Fruit fly (Drosophila melanogaster) whole organism, embryonic: Measurements from ENCODE around the gene Noc3.

Source experiments
- Aef1 ChIP-seq: fragments of 200-800 bp; sonication (Bioruptor generic); IDR thresholded peaks from 3 replicates; pipeline ENCODE4 v1.3.6; 2022; ENCODE audit warnings: missing biosample characterization, missing genetic modification characterization
- Bgb ChIP-seq: fragments of 200-800 bp; sonication (Bioruptor generic); IDR thresholded peaks from 2 replicates; pipeline ENCODE4 v1.3.6; 2022; ENCODE audit warnings: missing biosample characterization, missing genetic modification characterization; ENCODE audit not compliant: partially characterized antibody
- CG10267 ChIP-seq: fragments of 200-800 bp; sonication (Bioruptor generic); optimal IDR thresholded peaks from 2 replicates; lab custom pipeline; 2018; ENCODE audit warnings: missing biosample characterization, mild to moderate bottlenecking, missing genetic modification characterization, moderate library complexity
- CG10321 ChIP-seq: fragments of 200-800 bp; sonication (Bioruptor generic); IDR thresholded peaks from 2 replicates; pipeline ENCODE4 v1.3.6; 2022; ENCODE audit warnings: missing biosample characterization, missing genetic modification characterization
- CG10366 ChIP-seq: fragments of 200-800 bp; sonication (Bioruptor generic); IDR thresholded peaks from 2 replicates; pipeline ENCODE4 v1.3.6; 2022; ENCODE audit warnings: missing biosample characterization, missing genetic modification characterization
- CG11695 ChIP-seq: fragments of 200-800 bp; sonication (Bioruptor generic); IDR thresholded peaks from 3 replicates; pipeline ENCODE4 v1.3.6; 2022; ENCODE audit warnings: missing biosample characterization, missing genetic modification characterization
- CG12155 ChIP-seq: fragments of 200-800 bp; sonication (Bioruptor generic); optimal IDR thresholded peaks from 3 replicates; lab custom pipeline; 2016; ENCODE audit warnings: missing biosample characterization, missing genetic modification characterization
- CG12299 ChIP-seq: fragments of 200-800 bp; sonication (Bioruptor generic); optimal IDR thresholded peaks from 2 replicates; lab custom pipeline; 2018; ENCODE audit warnings: missing biosample characterization, mild to moderate bottlenecking, missing genetic modification characterization
- CG13123 ChIP-seq: fragments of 200-800 bp; sonication (Bioruptor generic); optimal IDR thresholded peaks from 2 replicates; lab custom pipeline; 2016; ENCODE audit warnings: missing biosample characterization, missing genetic modification characterization
- CG14667 ChIP-seq: fragments of 200-800 bp; sonication (Bioruptor generic); IDR thresholded peaks from 2 replicates; pipeline ENCODE4 v1.3.6; 2022; ENCODE audit warnings: missing biosample characterization, missing genetic modification characterization
- CG14860 ChIP-seq: fragments of 200-800 bp; sonication (Bioruptor generic); IDR thresholded peaks from 3 replicates; pipeline ENCODE4 v1.3.6; 2022; ENCODE audit warnings: missing biosample characterization, missing genetic modification characterization; ENCODE audit not compliant: partially characterized antibody
- CG15073 ChIP-seq: fragments of 200-800 bp; sonication (Bioruptor generic); optimal IDR thresholded peaks from 2 replicates; lab custom pipeline; 2016; ENCODE audit warnings: missing biosample characterization, missing genetic modification characterization
- CG1792 ChIP-seq: fragments of 200-800 bp; sonication (Bioruptor generic); optimal IDR thresholded peaks from 2 replicates; lab custom pipeline; 2016; ENCODE audit warnings: missing biosample characterization, missing genetic modification characterization
- CG1832 ChIP-seq: fragments of 200-800 bp; sonication (Bioruptor generic); optimal IDR thresholded peaks from 2 replicates; lab custom pipeline; 2017; ENCODE audit warnings: missing biosample characterization, mild to moderate bottlenecking, missing genetic modification characterization, inconsistent platforms
- CG31388 ChIP-seq: fragments of 200-800 bp; sonication (Bioruptor generic); optimal IDR thresholded peaks from 2 replicates; lab custom pipeline; 2016; ENCODE audit warnings: missing biosample characterization, missing genetic modification characterization
- CG4328 ChIP-seq: fragments of 200-800 bp; sonication (Bioruptor generic); optimal IDR thresholded peaks from 3 replicates; lab custom pipeline; 2017; ENCODE audit warnings: missing biosample characterization, missing genetic modification reagents, missing genetic modification characterization
- CG4404 ChIP-seq: fragments of 200-800 bp; sonication (Bioruptor generic); IDR thresholded peaks from 2 replicates; pipeline ENCODE4 v1.3.6; 2022; ENCODE audit warnings: missing biosample characterization, missing genetic modification characterization
- CG6683 ChIP-seq: fragments of 200-800 bp; sonication (Bioruptor generic); optimal IDR thresholded peaks from 2 replicates; lab custom pipeline; 2017; ENCODE audit warnings: missing biosample characterization, mild to moderate bottlenecking, missing genetic modification characterization, missing genetic modification reagents
- CG6689 ChIP-seq: fragments of 200-800 bp; sonication (Bioruptor generic); IDR thresholded peaks from 2 replicates; pipeline ENCODE4 v1.3.6; 2022; ENCODE audit warnings: missing biosample characterization, missing genetic modification characterization
- CG7928 ChIP-seq: fragments of 200-800 bp; sonication (Bioruptor generic); optimal IDR thresholded peaks from 2 replicates; lab custom pipeline; 2017; ENCODE audit warnings: missing biosample characterization, mild to moderate bottlenecking, missing genetic modification characterization
- CG9215 ChIP-seq: fragments of 200-800 bp; sonication (Bioruptor generic); IDR thresholded peaks from 2 replicates; pipeline ENCODE4 v1.3.6; 2022; ENCODE audit warnings: missing biosample characterization, missing genetic modification characterization
- Gug ChIP-seq: fragments of 200-800 bp; sonication (Bioruptor generic); IDR thresholded peaks from 4 replicates; pipeline ENCODE4 v1.3.6; 2022; ENCODE audit warnings: missing biosample characterization, missing genetic modification characterization
- Jarid2 ChIP-seq: fragments of 200-800 bp; sonication (Bioruptor generic); optimal IDR thresholded peaks from 3 replicates; lab custom pipeline; 2017; ENCODE audit warnings: mild to moderate bottlenecking, missing biosample characterization, missing genetic modification reagents, missing genetic modification characterization
- MESR4 ChIP-seq: fragments of 200-800 bp; sonication (Bioruptor generic); optimal IDR thresholded peaks from 2 replicates; lab custom pipeline; 2018; ENCODE audit warnings: missing biosample characterization, mild to moderate bottlenecking, missing genetic modification characterization, moderate library complexity
- Mrtf ChIP-seq: fragments of 200-800 bp; sonication (Bioruptor generic); IDR thresholded peaks from 3 replicates; pipeline ENCODE4 v1.3.6; 2022; ENCODE audit warnings: missing biosample characterization, missing genetic modification characterization
- NFAT ChIP-seq: fragments of 200-800 bp; sonication (Bioruptor generic); IDR thresholded peaks from 2 replicates; pipeline ENCODE4 v1.3.6; 2022; ENCODE audit warnings: missing biosample characterization, missing genetic modification characterization
- Neu2 ChIP-seq: fragments of 200-800 bp; sonication (Bioruptor generic); optimal IDR thresholded peaks from 3 replicates; lab custom pipeline; 2016; ENCODE audit warnings: missing biosample characterization, missing genetic modification characterization, borderline replicate concordance
- Nf-YA ChIP-seq: fragments of 200-800 bp; sonication (Bioruptor generic); IDR thresholded peaks from 2 replicates; pipeline ENCODE4 v1.3.6; 2022; ENCODE audit warnings: missing biosample characterization, missing genetic modification characterization
- Nf-YC ChIP-seq: fragments of 200-800 bp; optimal IDR thresholded peaks from 3 replicates; lab custom pipeline; 2019; ENCODE audit warnings: missing biosample characterization, mild to moderate bottlenecking, missing genetic modification characterization, moderate library complexity
- Rx ChIP-seq: fragments of 200-800 bp; sonication (Bioruptor generic); IDR thresholded peaks from 2 replicates; pipeline ENCODE4 v1.3.6; 2022; ENCODE audit warnings: missing biosample characterization, missing genetic modification characterization
- Vsx1 ChIP-seq: fragments of 200-800 bp; sonication (Bioruptor generic); optimal IDR thresholded peaks from 2 replicates; lab custom pipeline; 2017; ENCODE audit warnings: missing biosample characterization, mild to moderate bottlenecking, missing genetic modification characterization, missing genetic modification reagents
- bigmax ChIP-seq: fragments of 200-800 bp; sonication (Bioruptor generic); optimal IDR thresholded peaks from 2 replicates; lab custom pipeline; 2018; ENCODE audit warnings: missing biosample characterization, mild to moderate bottlenecking, missing genetic modification characterization
- bowl ChIP-seq: fragments of 200-800 bp; sonication (Bioruptor generic); IDR thresholded peaks from 2 replicates; pipeline ENCODE4 v1.3.6; 2022; ENCODE audit warnings: missing biosample characterization, missing genetic modification characterization
- dimm ChIP-seq: fragments of 200-800 bp; sonication (Bioruptor generic); IDR thresholded peaks from 2 replicates; pipeline ENCODE4 v1.3.6; 2022; ENCODE audit warnings: missing biosample characterization, missing genetic modification characterization
- dysf ChIP-seq: fragments of 200-800 bp; sonication (Bioruptor generic); IDR thresholded peaks from 3 replicates; pipeline ENCODE4 v1.3.6; 2022; ENCODE audit warnings: missing biosample characterization, missing genetic modification characterization
- ems ChIP-seq: fragments of 200-800 bp; sonication (Bioruptor generic); optimal IDR thresholded peaks from 3 replicates; lab custom pipeline; 2016; ENCODE audit warnings: missing biosample characterization, missing genetic modification characterization
- gcm ChIP-seq: fragments of 200-800 bp; sonication (Bioruptor generic); optimal IDR thresholded peaks from 2 replicates; lab custom pipeline; 2019; ENCODE audit warnings: missing biosample characterization, mild to moderate bottlenecking, missing genetic modification characterization, moderate library complexity
- jigr1 ChIP-seq: fragments of 200-800 bp; sonication (Bioruptor generic); IDR thresholded peaks from 3 replicates; pipeline ENCODE4 v1.3.6; 2022; ENCODE audit warnings: missing biosample characterization, missing genetic modification characterization
- jing ChIP-seq: fragments of 200-800 bp; sonication (Bioruptor generic); optimal IDR thresholded peaks from 2 replicates; lab custom pipeline; 2018; ENCODE audit warnings: missing biosample characterization, mild to moderate bottlenecking, missing genetic modification characterization
- lilli ChIP-seq: fragments of 200-800 bp; sonication (Bioruptor generic); optimal IDR thresholded peaks from 3 replicates; lab custom pipeline; 2016; ENCODE audit warnings: missing biosample characterization, missing genetic modification characterization
- lov ChIP-seq, 2 experiments: fragments of 200-800 bp in 1 of 2; fragments of >200 bp in 1 of 2; sonication (Bioruptor generic) in 1 of 2; IDR thresholded peaks in 1 of 2; optimal IDR thresholded peaks in 1 of 2; 2 replicates in 1 of 2; 3 replicates in 1 of 2; pipeline versions ENCODE4 v1.3.6 to Lab custom; 2017 to 2022; ENCODE audit warnings: missing biosample characterization in 1 of 2, missing genetic modification characterization in 1 of 2
- pfk ChIP-seq: fragments of 200-800 bp; sonication (Bioruptor generic); optimal IDR thresholded peaks from 2 replicates; lab custom pipeline; 2018; ENCODE audit warnings: missing biosample characterization, mild to moderate bottlenecking, missing genetic modification characterization, moderate library complexity
- pita ChIP-seq: fragments of 200-800 bp; sonication (Bioruptor generic); optimal IDR thresholded peaks from 2 replicates; lab custom pipeline; 2017; ENCODE audit warnings: missing biosample characterization, mild to moderate bottlenecking, missing genetic modification characterization
- ranshi ChIP-seq: fragments of 200-800 bp; sonication (Bioruptor generic); IDR thresholded peaks from 2 replicates; pipeline ENCODE4 v1.3.6; 2022; ENCODE audit warnings: missing biosample characterization, missing genetic modification characterization
- ro ChIP-seq: fragments of 200-800 bp; sonication (Bioruptor generic); IDR thresholded peaks from 2 replicates; pipeline ENCODE4 v1.3.6; 2022; ENCODE audit warnings: missing biosample characterization, missing genetic modification characterization
- sqz ChIP-seq: fragments of 200-800 bp; sonication (Bioruptor generic); optimal IDR thresholded peaks from 3 replicates; lab custom pipeline; 2018; ENCODE audit warnings: missing biosample characterization, mild to moderate bottlenecking, missing genetic modification characterization
- stwl ChIP-seq: fragments of 200-800 bp; sonication (Bioruptor generic); optimal IDR thresholded peaks from 3 replicates; lab custom pipeline; 2018; ENCODE audit warnings: missing biosample characterization, mild to moderate bottlenecking, missing genetic modification characterization, moderate library complexity
- tna ChIP-seq: fragments of 200-800 bp; sonication (Bioruptor generic); IDR thresholded peaks from 2 replicates; pipeline ENCODE4 v1.3.6; 2022; ENCODE audit warnings: missing biosample characterization, missing genetic modification characterization; ENCODE audit not compliant: partially characterized antibody
- toy ChIP-seq: fragments of 200-800 bp; sonication (Bioruptor generic); IDR thresholded peaks from 2 replicates; pipeline ENCODE4 v1.3.6; 2022; ENCODE audit warnings: missing biosample characterization, missing genetic modification characterization
- trem ChIP-seq: fragments of 200-800 bp; optimal IDR thresholded peaks from 3 replicates; lab custom pipeline; 2019; ENCODE audit warnings: missing biosample characterization, mild to moderate bottlenecking, missing genetic modification characterization, moderate library complexity
- tx ChIP-seq: fragments of 200-800 bp; sonication (Bioruptor generic); optimal IDR thresholded peaks from 2 replicates; lab custom pipeline; 2016; ENCODE audit warnings: missing biosample characterization, missing genetic modification characterization

Noc3 gene

dm6 chr3R:7249460-7249859, 2.7 kb upstream of the Noc3 start, which contains the start of the genes CG1227 and Dtwd2 (continued):
- TF ChIP-seq lilli (GFP tag; lab: Kevin White, UChicago) (peak; percentile 86), Bgb (no peak), CG6683 (GFP tag; lab: Kevin White, UChicago) (no peak), Nf-YA (GFP tag; lab: Robert Waterston, UW) (peak; percentile 85), CG12299 (peak; percentile 97), CG10366 (GFP tag; lab: Robert Waterston, UW) (peak; percentile 91), CG1832 (no peak), pita (GFP tag; lab: Kevin White, UChicago) (no peak), CG13123 (peak; percentile 59), CG9215 (peak; percentile 65), Mrtf (GFP tag; lab: Robert Waterston, UW) (peak; percentile 88), toy (GFP tag; lab: Robert Waterston, UW) (peak; percentile 74), dimm (peak; percentile 70), pfk (GFP tag; lab: Kevin White, UChicago) (no peak), CG4328 (GFP tag; lab: Kevin White, UChicago) (no peak), CG14860 (GFP tag; lab: Robert Waterston, UW) (no peak), CG10267 (peak; percentile 87), CG1792 (peak; percentile 31), Jarid2 (GFP tag; lab: Kevin White, UChicago) (peak; percentile 41), Aef1 (peak; percentile 85), trem (peak; percentile 90), bigmax (GFP tag; lab: Kevin White, UChicago) (no peak), ro (GFP tag; lab: Robert Waterston, UW) (no peak), MESR4 (peak; percentile 50), CG10321 (GFP tag; lab: Robert Waterston, UW) (peak; percentile 73), Neu2 (GFP tag; lab: Kevin White, UChicago) (no peak), Gug (GFP tag; lab: Robert Waterston, UW) (no peak), CG12155 (no peak), dysf (peak; percentile 93), sqz (GFP tag; lab: Kevin White, UChicago) (no peak), ems (GFP tag; lab: Kevin White, UChicago) (peak; percentile 72), CG31388 (GFP tag; lab: Kevin White, UChicago) (no peak), tna (GFP tag; lab: Robert Waterston, UW) (no peak), CG4404 (GFP tag; lab: Robert Waterston, UW) (no peak), jigr1 (GFP tag; lab: Robert Waterston, UW) (0 out of 3 replicates have a peak, but pooled peaks have one; percentile 14), CG15073 (GFP tag; lab: Kevin White, UChicago) (no peak), Rx (peak; percentile 47; the same call in 1 of the 2 replicates), stwl (tag; lab: Kevin White, UChicago) (peak; percentile 60), Vsx1 (no peak), lov (optimal IDR thresholded peaks at IDR 0.05; lab: Kevin White, UChicago) (no peak), lov (GFP tag; IDR thresholded peaks at IDR 0.05; lab: Robert Waterston, UW) (peak; percentile 84; the same call in 2 of the 3 replicates), NFAT (GFP tag; lab: Robert Waterston, UW) (peak; percentile 83), bowl (GFP tag; lab: Robert Waterston, UW) (peak; percentile 69; the same call in 1 of the 2 replicates), ranshi (peak; percentile 87), CG11695 (GFP tag; lab: Robert Waterston, UW) (peak; percentile 93), tx (peak; percentile 30), CG6689 (peak; percentile 92), gcm (no peak), CG7928 (GFP tag; lab: Kevin White, UChicago) (peak; percentile 65), jing (GFP tag; lab: Kevin White, UChicago) (peak; percentile 50), Nf-YC (tag; lab: Kevin White, UChicago) (no peak), CG14667 (peak; percentile 79)
